Worm (Caenorhabditis elegans) whole organism, L4 larva: ENCODE results near the gene F58G1.2.

Experiments used
- aly-2 ChIP-seq: sonication (generic microtip); optimal IDR thresholded peaks from 2 replicates; lab custom pipeline; 2018; ENCODE audit warnings: missing biosample characterization, missing genetic modification characterization
- nhr-237 ChIP-seq: sonication (generic microtip); optimal IDR thresholded peaks from 2 replicates; lab custom pipeline; 2017; ENCODE audit warnings: missing biosample characterization, missing genetic modification characterization

DNA sequence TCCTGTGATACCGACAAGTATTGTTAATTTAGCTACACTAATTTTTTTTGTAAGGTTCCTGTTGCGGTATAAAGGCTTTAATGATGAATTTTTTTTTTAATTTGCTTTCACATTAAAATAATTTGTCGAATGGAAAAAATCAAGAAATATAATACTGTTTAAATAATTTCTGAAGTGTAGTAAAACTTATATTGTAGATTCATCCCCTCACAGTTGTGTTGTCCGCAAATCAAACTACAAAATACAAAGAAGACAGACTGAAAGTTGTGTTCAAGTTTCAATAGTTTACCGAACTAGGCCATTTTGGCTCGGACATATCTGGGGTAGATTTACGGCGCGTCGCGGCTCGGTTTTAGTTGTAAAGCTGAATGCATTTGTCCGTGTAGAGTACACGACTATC, 21.4 kb downstream of the F58G1.2 start:
- TF ChIP-seq nhr-237 (no peak), aly-2 (tag; lab: Kevin White, UChicago) (no peak)
